Worm (Caenorhabditis elegans) whole organism, late embryonic: ENCODE results near the gene srm-4.

ENCODE experiments used
- hlh-13 ChIP-seq: fragments of 200-800 bp; sonication (Bioruptor generic); optimal IDR thresholded peaks from 2 replicates; lab custom pipeline; 2018; ENCODE audit warnings: mild to moderate bottlenecking, missing genetic modification characterization, missing compliant biosample characterization
- sdc-2 ChIP-seq: sonication (generic microtip); optimal IDR thresholded peaks from 2 replicates; lab custom pipeline; 2016; ENCODE audit warnings: missing genotype, missing genetic modification characterization, missing compliant biosample characterization

DNA sequence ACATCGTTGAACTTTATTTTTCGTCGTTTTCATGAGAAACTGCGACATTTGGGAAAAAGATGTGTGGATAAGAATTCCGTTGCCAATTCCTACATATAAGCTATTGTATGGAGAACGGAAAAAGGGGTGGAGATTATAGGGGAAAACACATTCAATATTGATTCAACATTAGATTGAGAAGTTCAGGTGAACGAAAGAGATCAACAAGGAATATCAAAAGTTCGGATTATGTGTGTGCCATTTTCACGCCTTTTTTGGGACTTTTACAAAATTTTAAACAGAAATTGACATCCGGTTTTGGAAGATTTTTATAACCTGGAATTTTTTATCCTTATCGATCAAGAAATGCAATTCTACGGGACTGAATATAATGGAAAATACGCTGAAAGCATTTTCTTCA lies 5.4 kb upstream of the srm-4 start, which contains the start of gene F47B8.5:
- TF ChIP-seq hlh-13 (GFP tag; lab: Kevin White, UChicago) = no peak
- no peak for TF ChIP-seq sdc-2
